Fruit fly (Drosophila melanogaster): ENCODE results near the gene CG6154.

DNA sequence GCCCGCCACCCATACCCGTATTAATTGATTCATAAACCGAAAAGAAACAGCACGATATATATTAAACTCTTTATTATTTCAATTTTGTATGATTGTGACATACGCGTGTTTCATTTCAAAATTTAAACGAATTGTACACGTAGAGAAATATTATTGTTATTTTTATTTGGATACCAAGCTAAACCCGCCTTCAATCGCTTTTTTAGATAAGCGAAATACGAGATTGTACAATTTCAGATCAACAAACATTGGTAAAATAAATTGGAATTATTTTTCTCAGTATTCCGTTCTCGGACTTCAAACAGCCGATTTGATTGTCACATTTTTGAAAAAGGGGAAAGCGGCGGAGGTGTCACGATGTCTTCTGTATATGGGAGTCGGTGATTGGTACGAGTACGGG is 27.4 kb upstream of the CG6154 start:
- TF ChIP-seq wek (GFP tag; optimal IDR thresholded peaks at IDR 0.05): no peak
- peak in 1 of 2 experiments; percentile 66 for TF ChIP-seq Hr51 (GFP tag; optimal IDR thresholded peaks at IDR 0.05)
- no peak for TF ChIP-seq chinmo (GFP tag; IDR thresholded peaks at IDR 0.05; ENCODE audit: partially characterized antibody)
- TF ChIP-seq CG11504 (tag; optimal IDR thresholded peaks at IDR 0.05): peak; percentile 56
- no peak for TF ChIP-seq CG7745 (tag; optimal IDR thresholded peaks at IDR 0.05)
- TF ChIP-seq insv (GFP tag; optimal IDR thresholded peaks at IDR 0.05): no peak
- TF ChIP-seq B-H2 (GFP tag; optimal IDR thresholded peaks at IDR 0.05): no peak
- TF ChIP-seq CG9437 (GFP tag; optimal IDR thresholded peaks at IDR 0.05): no peak

All from whole organism, embryonic.